Worm (Caenorhabditis elegans) whole organism, midembryonic: ENCODE data around the gene C46F11.4.

ENCODE experiments used
- T22C8.4 ChIP-seq: fragments of 200-800 bp; sonication (Bioruptor generic); IDR thresholded peaks from 2 replicates; pipeline ENCODE4 v1.3.6; 2022; ENCODE audit warnings: missing genetic modification characterization, missing compliant biosample characterization
- flt-1 ChIP-seq: fragments of 200-800 bp; sonication (Bioruptor generic); IDR thresholded peaks from 2 replicates; pipeline ENCODE4 v1.3.6; 2022; ENCODE audit warnings: missing genetic modification characterization, missing compliant biosample characterization
- med-1 ChIP-seq: sonication (generic microtip); optimal IDR thresholded peaks from 2 replicates; lab custom pipeline; 2017; ENCODE audit warnings: missing genetic modification characterization, mild to moderate bottlenecking, missing compliant biosample characterization, antibody characterized with exemption, missing genetic modification reagents; ENCODE audit not compliant: insufficient read depth
- ref-1 ChIP-seq: fragments of 200-800 bp; sonication (Bioruptor generic); conservative IDR thresholded peaks from 2 replicates; pipeline ENCODE4 v1.3.6; 2022; ENCODE audit warnings: missing genetic modification reagents, missing genetic modification characterization, missing compliant biosample characterization
- tab-1 ChIP-seq: fragments of 200-800 bp; sonication (Bioruptor generic); IDR thresholded peaks from 2 replicates; pipeline ENCODE4 v1.3.6; 2022; ENCODE audit warnings: missing genetic modification characterization, missing compliant biosample characterization
- ztf-23 ChIP-seq: fragments of 200-800 bp; sonication (Bioruptor generic); IDR thresholded peaks from 2 replicates; pipeline ENCODE4 v1.3.6; 2022; ENCODE audit warnings: missing genetic modification reagents, missing genetic modification characterization, missing compliant biosample characterization
- ztf-29 ChIP-seq: fragments of 200-800 bp; sonication (Bioruptor generic); IDR thresholded peaks from 2 replicates; pipeline ENCODE4 v1.3.6; 2022; ENCODE audit warnings: missing genetic modification reagents, missing genetic modification characterization, missing compliant biosample characterization

- TF ChIP-seq ref-1 (GFP tag; lab: Robert Waterston, UW) (no peak), med-1 (GFP tag; lab: Kevin White, UChicago) (no peak), flt-1 (no peak), T22C8.4 (GFP tag; lab: Robert Waterston, UW) (no peak), ztf-29 (GFP tag; lab: Robert Waterston, UW) (no peak), tab-1 (GFP tag; lab: Robert Waterston, UW) (no peak), ztf-23 (GFP tag; lab: Robert Waterston, UW) (no peak)
Measured at ce11 chrIII:3709030-3709429, 44.9 kb upstream of the C46F11.4 start, which contains the start of gene alkb-8.
